Fruit fly (Drosophila melanogaster) whole organism, embryonic: Measurements from ENCODE around the gene MSAmiP.

Experiments used
- Atf-2 ChIP-seq: fragments of 200-800 bp; sonication (Bioruptor generic); optimal IDR thresholded peaks from 2 replicates; lab custom pipeline; 2016; ENCODE audit warnings: missing biosample characterization, missing genetic modification characterization
- Bgb ChIP-seq: fragments of 200-800 bp; sonication (Bioruptor generic); IDR thresholded peaks from 2 replicates; pipeline ENCODE4 v1.3.6; 2022; ENCODE audit warnings: missing biosample characterization, missing genetic modification characterization; ENCODE audit not compliant: partially characterized antibody
- C15 ChIP-seq: fragments of 200-800 bp; sonication (Bioruptor generic); IDR thresholded peaks from 3 replicates; pipeline ENCODE4 v1.3.6; 2022; ENCODE audit warnings: missing biosample characterization, missing genetic modification characterization
- CG11093 ChIP-seq: fragments of 200-800 bp; sonication (Bioruptor generic); IDR thresholded peaks from 3 replicates; pipeline ENCODE4 v1.3.6; 2022; ENCODE audit warnings: missing biosample characterization, missing genetic modification characterization
- CG12104 ChIP-seq: fragments of 200-800 bp; sonication (Bioruptor generic); optimal IDR thresholded peaks from 3 replicates; lab custom pipeline; 2016; ENCODE audit warnings: missing biosample characterization, missing genetic modification characterization
- CG15269 ChIP-seq: fragments of 200-800 bp; sonication (Bioruptor generic); optimal IDR thresholded peaks from 2 replicates; lab custom pipeline; 2018; ENCODE audit warnings: missing biosample characterization, mild to moderate bottlenecking, missing genetic modification characterization, moderate library complexity
- CG2712 ChIP-seq: fragments of 200-800 bp; optimal IDR thresholded peaks from 3 replicates; lab custom pipeline; 2019; ENCODE audit warnings: missing biosample characterization, mild to moderate bottlenecking, missing genetic modification characterization, moderate library complexity
- CG31365 ChIP-seq: fragments of 200-800 bp; sonication (Bioruptor generic); optimal IDR thresholded peaks from 2 replicates; lab custom pipeline; 2018; ENCODE audit warnings: missing biosample characterization, mild to moderate bottlenecking, missing genetic modification characterization
- CG7556 ChIP-seq: fragments of 200-800 bp; sonication (Bioruptor generic); optimal IDR thresholded peaks from 2 replicates; lab custom pipeline; 2017; ENCODE audit warnings: missing biosample characterization, mild to moderate bottlenecking, missing genetic modification characterization
- CG8281 ChIP-seq: fragments of 200-800 bp; sonication (Bioruptor generic); optimal IDR thresholded peaks from 2 replicates; lab custom pipeline; 2018; ENCODE audit warnings: missing biosample characterization, mild to moderate bottlenecking, missing genetic modification characterization, moderate library complexity
- CG8944 ChIP-seq: fragments of 200-800 bp; sonication (Bioruptor generic); optimal IDR thresholded peaks from 3 replicates; lab custom pipeline; 2016; ENCODE audit warnings: missing biosample characterization, missing genetic modification characterization
- CG9609 ChIP-seq: fragments of 200-800 bp; sonication (Bioruptor generic); optimal IDR thresholded peaks from 3 replicates; lab custom pipeline; 2016; ENCODE audit warnings: missing biosample characterization, missing genetic modification characterization
- D ChIP-seq, 2 experiments: fragments of 200-800 bp in 1 of 2; fragments of >200 bp in 1 of 2; sonication (Bioruptor generic) in 1 of 2; optimal IDR thresholded peaks; 2 replicates in 1 of 2; 3 replicates in 1 of 2; lab custom pipeline; 2017; ENCODE audit warnings: mild to moderate bottlenecking in 1 of 2, missing biosample characterization in 1 of 2, missing genetic modification characterization in 1 of 2, missing genetic modification reagents in 1 of 2
- Deaf1 ChIP-seq: fragments of 200-800 bp; optimal IDR thresholded peaks from 3 replicates; lab custom pipeline; 2019; ENCODE audit warnings: missing biosample characterization, mild to moderate bottlenecking, missing genetic modification characterization, moderate library complexity
- Dll ChIP-seq: fragments of 200-800 bp; sonication (Bioruptor generic); IDR thresholded peaks from 4 replicates; pipeline ENCODE4 v1.3.6; 2022; ENCODE audit warnings: missing biosample characterization, missing genetic modification characterization; ENCODE audit not compliant: partially characterized antibody
- Doc2 ChIP-seq: fragments of 200-800 bp; sonication (Bioruptor generic); IDR thresholded peaks from 2 replicates; pipeline ENCODE4 v1.3.6; 2022; ENCODE audit warnings: missing biosample characterization, missing genetic modification characterization
- Dref ChIP-seq: fragments of 200-800 bp; sonication (Bioruptor generic); IDR thresholded peaks from 2 replicates; pipeline ENCODE4 v1.3.6; 2022; ENCODE audit warnings: missing biosample characterization, missing genetic modification characterization
- Gug ChIP-seq: fragments of 200-800 bp; sonication (Bioruptor generic); IDR thresholded peaks from 4 replicates; pipeline ENCODE4 v1.3.6; 2022; ENCODE audit warnings: missing biosample characterization, missing genetic modification characterization
- H2.0 ChIP-seq: fragments of 200-800 bp; sonication (Bioruptor generic); IDR thresholded peaks from 2 replicates; pipeline ENCODE4 v1.3.6; 2022; ENCODE audit warnings: missing biosample characterization, missing genetic modification characterization
- MBD-R2 ChIP-seq: fragments of 200-800 bp; sonication (Bioruptor generic); IDR thresholded peaks from 2 replicates; pipeline ENCODE4 v1.3.6; 2022; ENCODE audit warnings: missing biosample characterization, missing genetic modification characterization
- Meics ChIP-seq: fragments of 200-800 bp; sonication (Bioruptor generic); optimal IDR thresholded peaks from 2 replicates; lab custom pipeline; 2017; ENCODE audit warnings: missing biosample characterization, mild to moderate bottlenecking, missing genetic modification characterization
- Mes4 ChIP-seq: fragments of 200-800 bp; sonication (Bioruptor generic); optimal IDR thresholded peaks from 2 replicates; lab custom pipeline; 2016; ENCODE audit warnings: missing biosample characterization, missing genetic modification characterization
- NC2α ChIP-seq: fragments of 200-800 bp; sonication (Bioruptor generic); optimal IDR thresholded peaks from 2 replicates; lab custom pipeline; 2016; ENCODE audit warnings: missing biosample characterization, missing genetic modification characterization
- Pdp1 ChIP-seq, 2 experiments: fragments of 200-800 bp; sonication (Bioruptor generic); optimal IDR thresholded peaks; 3 replicates each; lab custom pipeline; 2016; ENCODE audit warnings: missing biosample characterization in 2 of 2, missing genetic modification characterization in 2 of 2, mild to moderate bottlenecking in 1 of 2, moderate library complexity in 1 of 2
- Ravus ChIP-seq: fragments of 200-800 bp; sonication (Bioruptor generic); IDR thresholded peaks from 2 replicates; pipeline ENCODE4 v1.3.6; 2022; ENCODE audit warnings: missing biosample characterization, missing genetic modification characterization
- ap ChIP-seq: fragments of 200-800 bp; sonication (Bioruptor generic); IDR thresholded peaks from 2 replicates; pipeline ENCODE4 v1.3.6; 2022; ENCODE audit warnings: missing biosample characterization, missing genetic modification characterization
- bbx ChIP-seq: fragments of 200-800 bp; sonication (Bioruptor generic); IDR thresholded peaks from 2 replicates; pipeline ENCODE4 v1.3.6; 2022; ENCODE audit warnings: missing biosample characterization, missing genetic modification characterization; ENCODE audit not compliant: partially characterized antibody
- bigmax ChIP-seq: fragments of 200-800 bp; sonication (Bioruptor generic); optimal IDR thresholded peaks from 2 replicates; lab custom pipeline; 2018; ENCODE audit warnings: missing biosample characterization, mild to moderate bottlenecking, missing genetic modification characterization
- btn ChIP-seq: fragments of 200-800 bp; sonication (Bioruptor generic); optimal IDR thresholded peaks from 2 replicates; lab custom pipeline; 2016; ENCODE audit warnings: missing biosample characterization, missing genetic modification characterization
- cas ChIP-seq: fragments of 200-800 bp; sonication (Bioruptor generic); IDR thresholded peaks from 2 replicates; pipeline ENCODE4 v1.3.6; 2022; ENCODE audit warnings: missing biosample characterization, missing genetic modification characterization
- dimm ChIP-seq: fragments of 200-800 bp; sonication (Bioruptor generic); IDR thresholded peaks from 2 replicates; pipeline ENCODE4 v1.3.6; 2022; ENCODE audit warnings: missing biosample characterization, missing genetic modification characterization
- disco-r ChIP-seq: fragments of 200-800 bp; sonication (Bioruptor generic); optimal IDR thresholded peaks from 2 replicates; lab custom pipeline; 2016; ENCODE audit warnings: missing biosample characterization, missing genetic modification characterization
- dmrt99B ChIP-seq: fragments of 200-800 bp; sonication (Bioruptor generic); optimal IDR thresholded peaks from 2 replicates; lab custom pipeline; 2018; ENCODE audit warnings: missing biosample characterization, mild to moderate bottlenecking, missing genetic modification characterization, moderate library complexity
- en ChIP-seq: fragments of 200-800 bp; sonication (Bioruptor generic); optimal IDR thresholded peaks from 2 replicates; lab custom pipeline; 2016; ENCODE audit warnings: missing biosample characterization, missing genetic modification characterization
- exex ChIP-seq: fragments of 200-800 bp; sonication (Bioruptor generic); optimal IDR thresholded peaks from 4 replicates; lab custom pipeline; 2018; ENCODE audit warnings: missing biosample characterization, mild to moderate bottlenecking, missing genetic modification characterization, moderate library complexity
- fd102C ChIP-seq: fragments of 200-800 bp; sonication (Bioruptor generic); optimal IDR thresholded peaks from 2 replicates; lab custom pipeline; 2018; ENCODE audit warnings: missing biosample characterization, mild to moderate bottlenecking, missing genetic modification characterization, moderate library complexity
- gce ChIP-seq: fragments of 200-800 bp; sonication (Bioruptor generic); IDR thresholded peaks from 3 replicates; pipeline ENCODE4 v1.3.6; 2022; ENCODE audit warnings: missing biosample characterization, missing genetic modification characterization
- gsb-n ChIP-seq: fragments of 200-800 bp; sonication (Bioruptor generic); optimal IDR thresholded peaks from 3 replicates; lab custom pipeline; 2018; ENCODE audit warnings: missing biosample characterization, mild to moderate bottlenecking, missing genetic modification characterization
- lmd ChIP-seq: fragments of 200-800 bp; sonication (Bioruptor generic); IDR thresholded peaks from 2 replicates; pipeline ENCODE4 v1.3.6; 2022; ENCODE audit warnings: missing biosample characterization, missing genetic modification characterization
- nerfin-1 ChIP-seq: fragments of 200-800 bp; sonication (Bioruptor generic); optimal IDR thresholded peaks from 3 replicates; lab custom pipeline; 2019; ENCODE audit warnings: missing biosample characterization, mild to moderate bottlenecking, missing genetic modification characterization, moderate library complexity
- p53 ChIP-seq: fragments of 200-800 bp; sonication (Bioruptor generic); optimal IDR thresholded peaks from 2 replicates; lab custom pipeline; 2016; ENCODE audit warnings: missing biosample characterization, missing genetic modification characterization
- prd ChIP-seq, 3 experiments: fragments of >200 bp in 2 of 3; fragments of 200-800 bp in 1 of 3; sonication (Bioruptor generic) in 1 of 3; optimal IDR thresholded peaks in 2 of 3; IDR thresholded peaks in 1 of 3; 2 replicates in 2 of 3; 3 replicates in 1 of 3; pipeline versions ENCODE4 v1.3.6 to Lab custom; 2017 to 2022; ENCODE audit warnings: missing biosample characterization in 1 of 3, missing genetic modification characterization in 1 of 3
- sens ChIP-seq: fragments of 200-800 bp; sonication (Bioruptor generic); peaks from one replicate; lab custom pipeline; 2016; ENCODE audit warnings: missing biosample characterization, missing genetic modification characterization
- slp2 ChIP-seq: fragments of 200-800 bp; sonication (Bioruptor generic); optimal IDR thresholded peaks from 2 replicates; lab custom pipeline; 2016; ENCODE audit warnings: missing biosample characterization, missing genetic modification characterization
- sna ChIP-seq: fragments of 200-800 bp; sonication (Bioruptor generic); IDR thresholded peaks from 2 replicates; pipeline ENCODE4 v1.3.6; 2022; ENCODE audit warnings: missing biosample characterization, missing genetic modification characterization; ENCODE audit not compliant: partially characterized antibody
- stwl ChIP-seq: fragments of 200-800 bp; sonication (Bioruptor generic); optimal IDR thresholded peaks from 3 replicates; lab custom pipeline; 2018; ENCODE audit warnings: missing biosample characterization, mild to moderate bottlenecking, missing genetic modification characterization, moderate library complexity
- sug ChIP-seq: fragments of 200-800 bp; optimal IDR thresholded peaks from 2 replicates; lab custom pipeline; 2019; ENCODE audit warnings: missing biosample characterization, mild to moderate bottlenecking, missing genetic modification characterization, moderate library complexity
- tx ChIP-seq: fragments of 200-800 bp; sonication (Bioruptor generic); optimal IDR thresholded peaks from 2 replicates; lab custom pipeline; 2016; ENCODE audit warnings: missing biosample characterization, missing genetic modification characterization
- wdn ChIP-seq: fragments of 200-800 bp; sonication (Bioruptor generic); IDR thresholded peaks from 2 replicates; pipeline ENCODE4 v1.3.6; 2022; ENCODE audit warnings: missing biosample characterization, missing genetic modification characterization
- zf30C ChIP-seq: fragments of 200-800 bp; sonication (Bioruptor generic); optimal IDR thresholded peaks from 3 replicates; lab custom pipeline; 2018; ENCODE audit warnings: missing biosample characterization, mild to moderate bottlenecking, missing genetic modification characterization

MSAmiP gene

DNA sequence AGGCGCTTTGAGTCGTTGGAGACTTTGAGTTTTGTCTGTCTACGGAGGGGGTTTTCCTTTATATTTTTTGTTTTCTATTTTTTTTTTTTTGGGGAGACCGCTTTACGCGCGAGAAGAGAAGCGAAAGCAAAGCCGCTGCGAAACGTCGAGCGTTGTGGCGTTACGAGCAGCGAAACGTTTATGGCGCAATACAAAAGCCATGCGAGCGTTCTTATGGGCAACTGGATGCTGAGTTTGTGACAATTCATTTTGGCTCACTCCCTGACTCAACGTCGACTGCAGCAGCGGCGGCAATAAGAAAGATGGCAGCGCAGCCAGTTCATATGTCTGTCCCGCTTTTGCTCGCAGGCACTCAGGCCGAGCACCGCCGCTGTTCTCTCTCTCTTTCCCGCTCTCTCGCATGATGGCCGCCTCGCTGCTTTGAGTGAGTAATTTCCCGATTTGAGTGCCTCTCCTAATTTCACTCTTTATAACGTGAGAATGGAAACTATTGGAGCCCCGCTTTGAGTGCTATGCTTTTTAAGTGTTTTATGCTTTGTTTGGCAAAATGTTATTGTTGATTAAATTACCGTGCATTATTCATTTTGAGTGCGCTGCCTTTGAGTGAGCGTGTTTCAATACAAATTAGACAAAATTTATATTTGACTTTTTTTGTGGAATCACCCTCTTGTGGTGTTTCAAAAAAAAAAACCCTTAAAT is 66.1 kb downstream of the MSAmiP start, which contains the start of gene abd-A (continued):
- TF ChIP-seq CG12104: no peak
- TF ChIP-seq MBD-R2 (GFP tag; lab: Robert Waterston, UW): no peak
- no peak for TF ChIP-seq Dref
- TF ChIP-seq CG7556 (GFP tag; lab: Kevin White, UChicago): no peak
- TF ChIP-seq CG15269: no peak
- peak; percentile 88 for TF ChIP-seq Bgb (GFP tag; lab: Robert Waterston, UW)
- no peak for TF ChIP-seq D (optimal IDR thresholded peaks at IDR 0.05; lab: Kevin White, UChicago)
- TF ChIP-seq D (GFP tag; optimal IDR thresholded peaks at IDR 0.05; lab: Kevin White, UChicago): no peak
- no peak for TF ChIP-seq btn
- TF ChIP-seq ap (GFP tag; lab: Robert Waterston, UW): no peak
- no peak for TF ChIP-seq nerfin-1 (tag; lab: Kevin White, UChicago)
- TF ChIP-seq sna (GFP tag; lab: Robert Waterston, UW): peak; percentile 28; the same call in 1 of the 2 replicates
- no peak for TF ChIP-seq C15
- no peak for TF ChIP-seq Dll (GFP tag; lab: Robert Waterston, UW)
- no peak for TF ChIP-seq CG9609
- TF ChIP-seq NC2α (GFP tag; lab: Kevin White, UChicago): no peak
- no peak for TF ChIP-seq Ravus (GFP tag; lab: Robert Waterston, UW)
- no peak for TF ChIP-seq tx (GFP tag; lab: Kevin White, UChicago)
- TF ChIP-seq bigmax (GFP tag; lab: Kevin White, UChicago): no peak
- no peak for TF ChIP-seq gsb-n (tag; lab: Kevin White, UChicago)
- TF ChIP-seq CG11093 (GFP tag; lab: Robert Waterston, UW): no peak
- TF ChIP-seq sug: no peak
- TF ChIP-seq p53: no peak
- TF ChIP-seq en (GFP tag; lab: Kevin White, UChicago): no peak
- peak; percentile 83 for TF ChIP-seq bbx (GFP tag; lab: Robert Waterston, UW)
- TF ChIP-seq cas (GFP tag; lab: Robert Waterston, UW): no peak
- no peak for TF ChIP-seq Deaf1 (tag; lab: Kevin White, UChicago)
- no peak for TF ChIP-seq exex (tag; lab: Kevin White, UChicago)
- no peak for TF ChIP-seq CG8944 (GFP tag; lab: Kevin White, UChicago)
- no peak for TF ChIP-seq prd (optimal IDR thresholded peaks at IDR 0.05; lab: Kevin White, UChicago)
- no peak for TF ChIP-seq prd (GFP tag; IDR thresholded peaks at IDR 0.05; lab: Robert Waterston, UW)
- no peak for TF ChIP-seq dmrt99B
- no peak for TF ChIP-seq dimm (GFP tag; lab: Robert Waterston, UW)
- no peak for TF ChIP-seq H2.0 (GFP tag; lab: Robert Waterston, UW)
- no peak for TF ChIP-seq CG2712 (tag; lab: Kevin White, UChicago)
- TF ChIP-seq fd102C (GFP tag; lab: Kevin White, UChicago): no peak
- no peak for TF ChIP-seq CG8281 (tag; lab: Kevin White, UChicago)
- peak in 1 of 2 experiments; percentile 22 for TF ChIP-seq Pdp1 (GFP tag; optimal IDR thresholded peaks at IDR 0.05; lab: Kevin White, UChicago)
- no peak for TF ChIP-seq CG31365
- TF ChIP-seq Mes4 (GFP tag; lab: Kevin White, UChicago): no peak
- TF ChIP-seq slp2 (GFP tag; lab: Kevin White, UChicago): no peak
- no peak for TF ChIP-seq stwl (tag; lab: Kevin White, UChicago)
- TF ChIP-seq sens (GFP tag; lab: Kevin White, UChicago): peak; percentile 77
- no peak for TF ChIP-seq Atf-2
- TF ChIP-seq Doc2 (GFP tag; lab: Robert Waterston, UW): no peak
- no peak for TF ChIP-seq disco-r
- TF ChIP-seq Meics (GFP tag; lab: Kevin White, UChicago): no peak
- TF ChIP-seq Gug (GFP tag; lab: Robert Waterston, UW): no peak
- no peak for TF ChIP-seq wdn (GFP tag; lab: Robert Waterston, UW)
- no peak for TF ChIP-seq gce (GFP tag; lab: Robert Waterston, UW)
- no peak for TF ChIP-seq zf30C (GFP tag; lab: Kevin White, UChicago)
- TF ChIP-seq lmd (GFP tag; lab: Robert Waterston, UW): no peak
